Worm (Caenorhabditis elegans): Measurements from ENCODE around the gene ZK455.5.

ce11 chrX:11296683-11297365 is 29.9 kb downstream of the ZK455.5 start, which contains the start of gene inx-2:
- TF ChIP-seq him-1 (tag; optimal IDR thresholded peaks at IDR 0.05) (no peak), W03F9.2 (tag; optimal IDR thresholded peaks at IDR 0.05) (no peak)
